Worm (Caenorhabditis elegans): ENCODE data around the gene F32D1.8.

DNA sequence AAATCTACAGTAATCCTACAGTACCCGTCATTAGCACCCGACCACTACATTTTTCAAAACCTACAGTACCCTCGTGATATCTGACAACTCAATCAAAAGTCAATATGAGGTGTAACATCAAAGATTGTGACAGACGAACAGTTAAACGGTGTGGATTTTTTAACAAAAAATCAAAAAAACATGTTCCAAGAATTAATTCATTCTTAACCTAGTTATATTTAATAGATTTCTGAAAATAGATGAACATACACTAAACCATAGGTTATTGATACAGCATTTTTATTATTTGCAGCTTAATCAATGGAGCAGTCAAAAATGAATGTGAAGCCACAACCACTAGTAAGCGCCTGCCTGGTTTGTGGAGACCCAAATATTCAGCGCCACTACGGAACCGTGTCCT lies 30.0 kb upstream of the F32D1.8 start, which contains the start of gene nhr-118:
- TF ChIP-seq ama-1 (optimal IDR thresholded peaks at IDR 0.05) (no peak), ceh-16 (tag; optimal IDR thresholded peaks at IDR 0.05) (no peak), unc-39 (tag; optimal IDR thresholded peaks at IDR 0.05) (no peak), nhr-237 (tag; optimal IDR thresholded peaks at IDR 0.05) (no peak), nhr-23 (tag; optimal IDR thresholded peaks at IDR 0.05) (no peak), pha-4 (tag; optimal IDR thresholded peaks at IDR 0.05) (no peak), aly-2 (tag; optimal IDR thresholded peaks at IDR 0.05) (no peak), sea-2 (GFP tag; optimal IDR thresholded peaks at IDR 0.05) (no peak)

Data from whole organism, L3 larva.